Fruit fly (Drosophila melanogaster) S2 (cell line): Measurements from ENCODE around the gene mus301.

ENCODE experiments used
- CG8478 ChIP-seq: fragments of >200 bp; optimal IDR thresholded peaks from 2 replicates; lab custom pipeline; 2018
- CTCF ChIP-seq, 2 experiments: fragments of >200 bp; optimal IDR thresholded peaks; 2 replicates each; lab custom pipeline; 2018

DNA sequence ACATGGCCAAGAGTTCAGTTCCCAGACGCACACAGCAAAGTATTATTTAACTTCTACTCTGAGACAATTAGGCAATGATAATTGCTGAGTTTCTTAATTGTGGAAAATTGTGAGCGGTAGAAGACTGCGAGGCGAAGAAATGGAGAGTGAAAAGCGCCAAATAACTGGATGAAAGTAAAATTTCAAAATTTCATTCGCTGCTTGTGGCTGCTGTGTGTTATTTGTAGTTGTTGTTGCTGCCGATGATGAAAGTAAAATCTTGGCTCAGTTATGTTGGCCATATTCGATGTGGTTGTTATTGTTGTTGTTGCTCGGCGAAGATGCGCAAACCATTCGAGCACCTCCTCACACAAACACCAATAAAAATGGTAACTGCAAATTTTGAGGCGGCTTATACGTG, 12.7 kb downstream of the mus301 start:
- TF ChIP-seq CG8478 (lab: Kevin White, UChicago) = no peak
- TF ChIP-seq CTCF (optimal IDR thresholded peaks at IDR 0.05; lab: Kevin White, UChicago) = no peak
